Fruit fly (Drosophila melanogaster) whole organism, embryonic: ENCODE data around the gene CG14720.

Source experiments
- Atf6 ChIP-seq: fragments of 200-800 bp; sonication (Bioruptor generic); IDR thresholded peaks from 2 replicates; pipeline ENCODE4 v1.3.6; 2022; ENCODE audit warnings: missing biosample characterization, missing genetic modification characterization
- BEAF-32 ChIP-seq: fragments of 200-800 bp; sonication (Bioruptor generic); optimal IDR thresholded peaks from 3 replicates; lab custom pipeline; 2017; ENCODE audit warnings: missing biosample characterization, missing genetic modification characterization, mild to moderate bottlenecking, moderate library complexity, missing genetic modification reagents
- CG11247 ChIP-seq: fragments of 200-800 bp; sonication (Bioruptor generic); IDR thresholded peaks from 2 replicates; pipeline ENCODE4 v1.3.6; 2022; ENCODE audit warnings: missing biosample characterization, missing genetic modification characterization
- CG11504 ChIP-seq: fragments of 200-800 bp; sonication (Bioruptor generic); optimal IDR thresholded peaks from 3 replicates; lab custom pipeline; 2019; ENCODE audit warnings: missing biosample characterization, mild to moderate bottlenecking, missing genetic modification characterization, moderate library complexity
- CG12299 ChIP-seq: fragments of 200-800 bp; sonication (Bioruptor generic); optimal IDR thresholded peaks from 2 replicates; lab custom pipeline; 2018; ENCODE audit warnings: missing biosample characterization, mild to moderate bottlenecking, missing genetic modification characterization
- CG12391 ChIP-seq: fragments of 200-800 bp; sonication (Bioruptor generic); optimal IDR thresholded peaks from 3 replicates; lab custom pipeline; 2018; ENCODE audit warnings: missing biosample characterization, mild to moderate bottlenecking, missing genetic modification characterization, moderate library complexity
- CG15514 ChIP-seq: fragments of 200-800 bp; sonication (Bioruptor generic); optimal IDR thresholded peaks from 3 replicates; lab custom pipeline; 2017; ENCODE audit warnings: missing biosample characterization, missing genetic modification characterization, mild to moderate bottlenecking, moderate library complexity, missing genetic modification reagents
- CG17186 ChIP-seq: fragments of 200-800 bp; sonication (Bioruptor generic); optimal IDR thresholded peaks from 3 replicates; lab custom pipeline; 2017; ENCODE audit warnings: missing biosample characterization, missing genetic modification reagents, missing genetic modification characterization
- CG2712 ChIP-seq: fragments of 200-800 bp; optimal IDR thresholded peaks from 3 replicates; lab custom pipeline; 2019; ENCODE audit warnings: missing biosample characterization, mild to moderate bottlenecking, missing genetic modification characterization, moderate library complexity
- CG30403 ChIP-seq: fragments of 200-800 bp; sonication (Bioruptor generic); optimal IDR thresholded peaks from 3 replicates; lab custom pipeline; 2016; ENCODE audit warnings: missing biosample characterization, missing genetic modification characterization
- CG31441 ChIP-seq: fragments of 200-800 bp; sonication (Bioruptor generic); IDR thresholded peaks from 2 replicates; pipeline ENCODE4 v1.3.6; 2022; ENCODE audit warnings: missing biosample characterization, missing genetic modification characterization
- CG3163 ChIP-seq: fragments of 200-800 bp; sonication (Bioruptor generic); optimal IDR thresholded peaks from 3 replicates; lab custom pipeline; 2016; ENCODE audit warnings: missing biosample characterization, missing genetic modification characterization
- CG6791 ChIP-seq: fragments of 200-800 bp; sonication (Bioruptor generic); IDR thresholded peaks from 3 replicates; pipeline ENCODE4 v1.3.6; 2022; ENCODE audit warnings: missing biosample characterization, missing genetic modification characterization; ENCODE audit not compliant: partially characterized antibody
- CTCF ChIP-seq: fragments of 200-800 bp; sonication (Bioruptor generic); optimal IDR thresholded peaks from 2 replicates; lab custom pipeline; 2017; ENCODE audit warnings: missing biosample characterization, mild to moderate bottlenecking, missing genetic modification characterization, moderate library complexity
- Chrac-16 ChIP-seq: fragments of 200-800 bp; sonication (Bioruptor generic); optimal IDR thresholded peaks from 3 replicates; lab custom pipeline; 2016; ENCODE audit warnings: missing biosample characterization, missing genetic modification characterization
- CoRest ChIP-seq: fragments of 200-800 bp; sonication (Bioruptor generic); optimal IDR thresholded peaks from 3 replicates; lab custom pipeline; 2018; ENCODE audit warnings: missing biosample characterization, mild to moderate bottlenecking, missing genetic modification characterization, moderate library complexity
- Doc3 ChIP-seq: fragments of 200-800 bp; sonication (Bioruptor generic); IDR thresholded peaks from 3 replicates; pipeline ENCODE4 v1.3.6; 2022; ENCODE audit warnings: missing biosample characterization, missing genetic modification characterization; ENCODE audit not compliant: partially characterized antibody
- Dref ChIP-seq: fragments of 200-800 bp; sonication (Bioruptor generic); IDR thresholded peaks from 2 replicates; pipeline ENCODE4 v1.3.6; 2022; ENCODE audit warnings: missing biosample characterization, missing genetic modification characterization
- E2f2 ChIP-seq: fragments of 200-800 bp; sonication (Bioruptor generic); IDR thresholded peaks from 2 replicates; pipeline ENCODE4 v1.3.6; 2022; ENCODE audit warnings: missing biosample characterization, missing genetic modification characterization
- Eip74EF ChIP-seq, 2 experiments: fragments of 200-800 bp in 1 of 2; fragments of >200 bp in 1 of 2; sonication (Bioruptor generic) in 1 of 2; optimal IDR thresholded peaks; 2 replicates each; lab custom pipeline; 2017 to 2019; ENCODE audit warnings: missing biosample characterization in 2 of 2, missing genetic modification characterization in 2 of 2, mild to moderate bottlenecking in 1 of 2, moderate library complexity in 1 of 2
- Elba2 ChIP-seq: fragments of 200-800 bp; sonication (Bioruptor generic); optimal IDR thresholded peaks from 3 replicates; lab custom pipeline; 2016; ENCODE audit warnings: missing biosample characterization, missing genetic modification characterization
- Hmr ChIP-seq: fragments of 200-800 bp; sonication (Bioruptor generic); optimal IDR thresholded peaks from 3 replicates; lab custom pipeline; 2017; ENCODE audit warnings: mild to moderate bottlenecking, missing biosample characterization, missing genetic modification reagents, missing genetic modification characterization
- Hr39 ChIP-seq: fragments of >200 bp; optimal IDR thresholded peaks from 2 replicates; lab custom pipeline; 2017
- Hr51 ChIP-seq, 2 experiments: fragments of 200-800 bp; sonication (Bioruptor generic); optimal IDR thresholded peaks; 2 replicates in 1 of 2; 3 replicates in 1 of 2; lab custom pipeline; 2016 to 2018; ENCODE audit warnings: missing biosample characterization in 2 of 2, missing genetic modification characterization in 2 of 2, mild to moderate bottlenecking in 1 of 2, moderate library complexity in 1 of 2
- Lhr ChIP-seq: fragments of 200-800 bp; sonication (Bioruptor generic); optimal IDR thresholded peaks from 3 replicates; lab custom pipeline; 2017; ENCODE audit warnings: mild to moderate bottlenecking, missing biosample characterization, missing genetic modification reagents, missing genetic modification characterization
- Rfx ChIP-seq: fragments of 200-800 bp; sonication (Bioruptor generic); IDR thresholded peaks from 2 replicates; pipeline ENCODE4 v1.3.6; 2022; ENCODE audit warnings: missing biosample characterization, missing genetic modification characterization
- Sry-β ChIP-seq: fragments of 200-800 bp; sonication (Bioruptor generic); optimal IDR thresholded peaks from 2 replicates; lab custom pipeline; 2018; ENCODE audit warnings: missing biosample characterization, mild to moderate bottlenecking, missing genetic modification characterization, moderate library complexity
- Trl ChIP-seq, 3 experiments: fragments of >200 bp in 2 of 3; fragments of 200-800 bp in 1 of 3; sonication (Bioruptor generic) in 1 of 3; optimal IDR thresholded peaks; 2 replicates in 1 of 3; 3 replicates in 2 of 3; lab custom pipeline; 2016 to 2017; ENCODE audit warnings: missing biosample characterization in 1 of 3, missing genetic modification characterization in 1 of 3
- YL-1 ChIP-seq: fragments of 200-800 bp; sonication (Bioruptor generic); optimal IDR thresholded peaks from 3 replicates; lab custom pipeline; 2017; ENCODE audit warnings: missing biosample characterization, mild to moderate bottlenecking, missing genetic modification characterization
- aop ChIP-seq: fragments of 200-800 bp; sonication (Bioruptor generic); IDR thresholded peaks from 2 replicates; pipeline ENCODE4 v1.3.6; 2022; ENCODE audit warnings: missing biosample characterization, missing genetic modification characterization
- chm ChIP-seq: fragments of 200-800 bp; sonication (Bioruptor generic); IDR thresholded peaks from 2 replicates; pipeline ENCODE4 v1.3.6; 2022; ENCODE audit warnings: missing biosample characterization, missing genetic modification characterization
- ci ChIP-seq: fragments of 200-800 bp; sonication (Bioruptor generic); IDR thresholded peaks from 3 replicates; pipeline ENCODE4 v1.3.6; 2022; ENCODE audit warnings: missing biosample characterization, missing genetic modification characterization
- da ChIP-seq: fragments of 200-800 bp; sonication (Bioruptor generic); optimal IDR thresholded peaks from 2 replicates; lab custom pipeline; 2016; ENCODE audit warnings: missing biosample characterization, missing genetic modification characterization
- dan ChIP-seq: fragments of 200-800 bp; sonication (Bioruptor generic); IDR thresholded peaks from 2 replicates; pipeline ENCODE4 v1.3.6; 2022; ENCODE audit warnings: missing biosample characterization, missing genetic modification characterization
- insv ChIP-seq, 2 experiments: fragments of 200-800 bp; sonication (Bioruptor generic); optimal IDR thresholded peaks; 3 replicates each; lab custom pipeline; 2016 to 2018; ENCODE audit warnings: missing biosample characterization in 2 of 2, missing genetic modification characterization in 2 of 2
- p53 ChIP-seq: fragments of 200-800 bp; sonication (Bioruptor generic); optimal IDR thresholded peaks from 2 replicates; lab custom pipeline; 2016; ENCODE audit warnings: missing biosample characterization, missing genetic modification characterization
- phol ChIP-seq: fragments of 200-800 bp; sonication (Bioruptor generic); optimal IDR thresholded peaks from 3 replicates; lab custom pipeline; 2018; ENCODE audit warnings: missing biosample characterization, mild to moderate bottlenecking, missing genetic modification characterization, moderate library complexity
- pita ChIP-seq: fragments of 200-800 bp; sonication (Bioruptor generic); optimal IDR thresholded peaks from 2 replicates; lab custom pipeline; 2017; ENCODE audit warnings: missing biosample characterization, mild to moderate bottlenecking, missing genetic modification characterization
- pros ChIP-seq: fragments of 200-800 bp; sonication (Bioruptor generic); optimal IDR thresholded peaks from 3 replicates; lab custom pipeline; 2019; ENCODE audit warnings: missing biosample characterization, mild to moderate bottlenecking, missing genetic modification characterization, moderate library complexity
- row ChIP-seq: fragments of 200-800 bp; sonication (Bioruptor generic); IDR thresholded peaks from 3 replicates; pipeline ENCODE4 v1.3.6; 2022; ENCODE audit warnings: missing biosample characterization, missing genetic modification characterization
- sd ChIP-seq: fragments of 200-800 bp; sonication (Bioruptor generic); optimal IDR thresholded peaks from 3 replicates; lab custom pipeline; 2018; ENCODE audit warnings: missing biosample characterization, mild to moderate bottlenecking, missing genetic modification characterization, moderate library complexity
- slbo ChIP-seq: fragments of 200-800 bp; sonication (Bioruptor generic); IDR thresholded peaks from 2 replicates; pipeline ENCODE4 v1.3.6; 2022; ENCODE audit warnings: missing biosample characterization, missing genetic modification characterization
- sr ChIP-seq: fragments of 200-800 bp; sonication (Bioruptor generic); IDR thresholded peaks from 3 replicates; pipeline ENCODE4 v1.3.6; 2022; ENCODE audit warnings: missing biosample characterization, missing genetic modification characterization
- tup ChIP-seq: fragments of 200-800 bp; sonication (Bioruptor generic); optimal IDR thresholded peaks from 2 replicates; lab custom pipeline; 2016; ENCODE audit warnings: missing biosample characterization, mild to moderate bottlenecking, missing genetic modification characterization, moderate library complexity
- unc-4 ChIP-seq: fragments of 200-800 bp; sonication (Bioruptor generic); IDR thresholded peaks from 2 replicates; pipeline ENCODE4 v1.3.6; 2022; ENCODE audit warnings: missing biosample characterization, missing genetic modification characterization; ENCODE audit not compliant: partially characterized antibody
- zfh1 ChIP-seq: fragments of 200-800 bp; sonication (Bioruptor generic); IDR thresholded peaks from 3 replicates; pipeline ENCODE4 v1.3.6; 2022; ENCODE audit warnings: missing biosample characterization, missing genetic modification characterization

Gene CG14720

DNA sequence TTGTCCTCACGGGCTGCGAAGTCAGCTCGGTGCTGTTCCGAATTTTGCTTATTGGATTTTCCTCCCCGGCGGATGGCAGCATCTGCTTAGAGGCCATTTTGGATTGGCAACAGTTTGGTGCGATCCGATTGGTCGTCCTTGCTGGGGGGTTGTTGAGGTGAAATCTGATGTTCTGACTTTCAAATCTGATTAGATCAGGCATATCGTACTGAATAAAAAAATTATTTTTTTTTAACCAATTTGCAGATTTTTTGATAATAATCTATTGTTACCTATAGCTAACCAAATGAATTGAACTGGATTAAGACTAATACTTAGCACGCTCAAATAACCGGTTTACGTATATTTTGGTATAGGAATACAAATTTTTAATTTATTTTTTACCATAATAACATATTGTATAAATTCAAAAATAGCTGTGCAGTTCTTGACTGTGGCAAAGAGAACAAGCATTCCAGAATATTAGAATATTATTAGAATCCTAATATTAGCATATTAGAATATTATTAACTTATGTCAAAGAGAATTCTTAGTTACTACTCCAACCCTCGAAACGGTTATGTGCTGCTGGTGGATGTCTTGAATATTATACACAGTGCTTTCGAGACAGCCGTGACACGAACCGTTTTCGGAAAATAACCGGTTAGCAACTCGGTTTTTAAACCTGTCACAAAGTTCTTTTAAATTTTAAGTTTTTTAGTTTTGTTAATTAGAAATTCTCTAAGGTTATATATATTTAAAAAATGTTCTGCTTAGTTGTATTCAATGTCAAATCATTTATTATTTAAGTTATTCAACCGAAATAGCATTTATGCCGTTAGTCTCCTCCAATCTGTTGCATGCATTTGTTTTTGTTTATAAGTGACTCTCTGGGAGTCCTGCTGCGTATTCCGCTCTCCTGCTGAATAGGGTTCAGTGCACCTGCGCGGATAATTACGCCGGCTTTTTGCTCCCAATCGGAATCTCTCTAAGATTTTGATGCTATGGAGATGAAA, 16.9 kb upstream of the CG14720 start, which contains the start of gene Fer3 (continued):
- peak; percentile 71 to 96 for TF ChIP-seq insv (GFP tag; optimal IDR thresholded peaks at IDR 0.05; lab: Kevin White, UChicago)
- TF ChIP-seq sd (tag; lab: Kevin White, UChicago) = peak; percentile 40
- no peak for TF ChIP-seq BEAF-32 (GFP tag; lab: Kevin White, UChicago)
- peak; percentile 22; the same call in 1 of the 3 replicates for TF ChIP-seq row
- peak; percentile 98 for TF ChIP-seq Elba2 (GFP tag; lab: Kevin White, UChicago)
- TF ChIP-seq sr = no peak
- peak; percentile 36; the same call in 1 of the 3 replicates for TF ChIP-seq CG6791 (GFP tag; lab: Robert Waterston, UW)
- peak; percentile 74 for TF ChIP-seq CTCF (GFP tag; lab: Kevin White, UChicago)
- TF ChIP-seq zfh1 (GFP tag; lab: Robert Waterston, UW) = no peak
- TF ChIP-seq CG3163 (GFP tag; lab: Kevin White, UChicago) = peak; percentile 90
- peak; percentile 13 for TF ChIP-seq CG15514 (GFP tag; lab: Kevin White, UChicago)
- peak; percentile 31 for TF ChIP-seq CG11504 (tag; lab: Kevin White, UChicago)
- peak; percentile 5 for TF ChIP-seq CoRest (tag; lab: Kevin White, UChicago)
- TF ChIP-seq CG17186 (GFP tag; lab: Kevin White, UChicago) = no peak
- peak in 1 of 2 experiments; percentile 21 for TF ChIP-seq Trl (optimal IDR thresholded peaks at IDR 0.05; lab: Kevin White, UChicago)
- TF ChIP-seq Trl (GFP tag; optimal IDR thresholded peaks at IDR 0.05; lab: Kevin White, UChicago) = no peak
- TF ChIP-seq pita (GFP tag; lab: Kevin White, UChicago) = peak; percentile 77
- peak in 1 of 2 experiments; percentile 30 for TF ChIP-seq Hr51 (GFP tag; optimal IDR thresholded peaks at IDR 0.05; lab: Kevin White, UChicago)
- peak; percentile 38; the same call in 1 of the 2 replicates for TF ChIP-seq Atf6 (GFP tag; lab: Robert Waterston, UW)
- TF ChIP-seq da (GFP tag; lab: Kevin White, UChicago) = no peak
- TF ChIP-seq ci (GFP tag; lab: Robert Waterston, UW) = no peak
- no peak for TF ChIP-seq tup
- no peak for TF ChIP-seq CG12299 (tag; lab: Kevin White, UChicago)
- peak; percentile 28 for TF ChIP-seq Hmr (GFP tag; lab: Kevin White, UChicago)
- no peak for TF ChIP-seq Chrac-16

dm6 chr3R:11696209-11696608, 15.3 kb upstream of the CG14720 start, which contains the start of gene CG14717:
Gene CG14717, plus strand, starts transcription at chr3R:11696509.
- no peak for TF ChIP-seq Rfx (GFP tag; lab: Robert Waterston, UW)
- no peak for TF ChIP-seq pros (GFP tag; lab: Kevin White, UChicago)
- TF ChIP-seq unc-4 (GFP tag; lab: Robert Waterston, UW) = no peak
- no peak for TF ChIP-seq dan (GFP tag; lab: Robert Waterston, UW)
- no peak for TF ChIP-seq CG2712 (tag; lab: Kevin White, UChicago)
- no peak for TF ChIP-seq p53 (GFP tag; lab: Kevin White, UChicago)
- TF ChIP-seq Hr39 (lab: Kevin White, UChicago) = no peak

DNA sequence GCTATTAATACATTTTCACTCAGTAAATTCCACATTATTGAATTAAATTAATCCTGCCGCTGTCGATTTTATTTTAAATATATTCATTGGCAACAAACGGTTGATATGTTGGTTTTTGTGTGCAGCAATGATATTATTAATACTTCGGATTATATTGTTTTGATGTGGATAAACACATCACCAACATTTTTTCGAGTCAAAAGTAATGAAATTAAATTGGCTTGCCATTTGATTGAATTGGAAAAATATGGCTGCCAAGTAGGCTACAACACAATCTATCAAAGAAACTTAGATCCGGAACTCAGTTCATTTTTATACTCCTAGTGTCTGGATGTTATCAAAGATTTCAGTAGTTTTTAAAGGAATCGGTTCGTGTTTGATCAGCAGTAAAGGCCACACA, 11.2 kb upstream of the CG14720 start, which contains the start of gene CG14718:
CG14718 (plus strand) TSS at position 301 of the 400 bp plus-strand sequence.
- no peak for TF ChIP-seq E2f2 (GFP tag; lab: Robert Waterston, UW)
- TF ChIP-seq slbo (GFP tag; lab: Robert Waterston, UW) = no peak
- no peak for TF ChIP-seq Doc3 (GFP tag; lab: Robert Waterston, UW)
- TF ChIP-seq CG12391 (tag; lab: Kevin White, UChicago) = no peak
- no peak for TF ChIP-seq p53 (GFP tag; lab: Kevin White, UChicago)
- no peak for TF ChIP-seq Sry-β
- no peak for TF ChIP-seq CG31441
- TF ChIP-seq chm (GFP tag; lab: Robert Waterston, UW) = no peak
- no peak for TF ChIP-seq Eip74EF (GFP tag; optimal IDR thresholded peaks at IDR 0.05; lab: Kevin White, UChicago)
- TF ChIP-seq Lhr (GFP tag; lab: Kevin White, UChicago) = no peak
- TF ChIP-seq Dref (GFP tag; lab: Robert Waterston, UW) = no peak
- no peak for TF ChIP-seq YL-1 (GFP tag; lab: Kevin White, UChicago)
- no peak for TF ChIP-seq CG11247
- no peak for TF ChIP-seq phol (tag; lab: Kevin White, UChicago)
- no peak for TF ChIP-seq CG30403 (GFP tag; lab: Kevin White, UChicago)
- TF ChIP-seq aop (GFP tag; lab: Robert Waterston, UW) = no peak
